Worm (Caenorhabditis elegans) whole organism, L4 larva: ENCODE results near the gene T08G3.13.
A peak's percentile ranks its signal among the peaks of the same experiment; 100 is the strongest.

Experiments used
- F10B5.3 ChIP-seq: sonication (generic microtip); optimal IDR thresholded peaks from 2 replicates; lab custom pipeline; 2016; ENCODE audit warnings: mild to moderate bottlenecking, missing genetic modification characterization, missing compliant biosample characterization
- T20F7.1 ChIP-seq: fragments of 200-800 bp; sonication (Bioruptor generic); optimal IDR thresholded peaks from 2 replicates; lab custom pipeline; 2018; ENCODE audit warnings: mild to moderate bottlenecking, missing genetic modification characterization, missing compliant biosample characterization
- Y75B8A.6 ChIP-seq: fragments of 200-800 bp; sonication (Bioruptor generic); IDR thresholded peaks from 2 replicates; pipeline ENCODE4 v1.3.6; 2022; ENCODE audit warnings: missing genetic modification reagents, missing genetic modification characterization, missing compliant biosample characterization
- ZK337.2 ChIP-seq: fragments of 200-800 bp; sonication (Bioruptor generic); IDR thresholded peaks from 2 replicates; pipeline ENCODE4 v1.3.6; 2022; ENCODE audit warnings: missing genetic modification reagents, missing genetic modification characterization, missing compliant biosample characterization
- ama-1 ChIP-seq: fragments of 150-350 bp; optimal IDR thresholded peaks from 2 replicates; lab custom pipeline; 2014; ENCODE audit warnings: inconsistent platforms, mixed read lengths
- arid-1 ChIP-seq: fragments of 200-800 bp; sonication (Bioruptor generic); conservative IDR thresholded peaks from 2 replicates; pipeline ENCODE4 v1.3.6; 2022; ENCODE audit warnings: missing genetic modification reagents, missing genetic modification characterization, missing compliant biosample characterization
- ceh-28 ChIP-seq: fragments of 150-350 bp; optimal IDR thresholded peaks from 2 replicates; lab custom pipeline; 2014; ENCODE audit warnings: missing biosample characterization, missing genetic modification reagents, missing genetic modification characterization
- ceh-62 ChIP-seq: sonication (generic microtip); optimal IDR thresholded peaks from 2 replicates; lab custom pipeline; 2017; ENCODE audit warnings: missing biosample characterization, missing genetic modification characterization
- ceh-82 ChIP-seq: sonication (generic microtip); optimal IDR thresholded peaks from 2 replicates; lab custom pipeline; 2017; ENCODE audit warnings: missing biosample characterization, missing genetic modification characterization
- ctbp-1 ChIP-seq: fragments of 200-800 bp; sonication (Bioruptor generic); IDR thresholded peaks from 2 replicates; pipeline ENCODE4 v1.3.6; 2022; ENCODE audit warnings: missing genetic modification reagents, missing genetic modification characterization, missing compliant biosample characterization
- daf-19 ChIP-seq: fragments of 200-800 bp; sonication (Bioruptor generic); conservative IDR thresholded peaks from 2 replicates; pipeline ENCODE4 v1.3.6; 2022; ENCODE audit warnings: missing genetic modification characterization, missing compliant biosample characterization
- dmd-8 ChIP-seq: fragments of 200-800 bp; sonication (Bioruptor generic); IDR thresholded peaks from 2 replicates; pipeline ENCODE4 v1.3.6; 2022; ENCODE audit warnings: missing genetic modification characterization, missing compliant biosample characterization
- dmd-9 ChIP-seq: fragments of 200-800 bp; sonication (Bioruptor generic); IDR thresholded peaks from 2 replicates; pipeline ENCODE4 v1.3.6; 2022; ENCODE audit warnings: missing genetic modification reagents, missing genetic modification characterization, missing compliant biosample characterization
- dpl-1 ChIP-seq: fragments of 150-350 bp; optimal IDR thresholded peaks from 2 replicates; lab custom pipeline; 2014; ENCODE audit warnings: missing biosample characterization, missing genetic modification reagents, missing genetic modification characterization
- duxl-1 ChIP-seq: sonication (generic microtip); optimal IDR thresholded peaks from 2 replicates; lab custom pipeline; 2016; ENCODE audit warnings: mild to moderate bottlenecking, missing genetic modification characterization, moderate library complexity, missing compliant biosample characterization; ENCODE audit not compliant: poor library complexity
- egl-27 ChIP-seq: sonication (generic microtip); optimal IDR thresholded peaks from 3 replicates; lab custom pipeline; 2017; ENCODE audit warnings: missing biosample characterization, missing genetic modification reagents, missing genetic modification characterization
- fos-1 ChIP-seq: fragments of 150-350 bp; optimal IDR thresholded peaks from 2 replicates; lab custom pipeline; 2014; ENCODE audit warnings: missing biosample characterization, missing genetic modification characterization
- hif-1 ChIP-seq, 2 experiments: sonication (generic microtip); optimal IDR thresholded peaks; 2 replicates each; lab custom pipeline; 2016 to 2017; ENCODE audit warnings: missing compliant biosample characterization in 2 of 2, missing genetic modification characterization in 2 of 2, missing genetic modification reagents in 2 of 2, missing genotype in 2 of 2, mild to moderate bottlenecking in 1 of 2
- hmg-1.1 ChIP-seq: fragments of 200-800 bp; sonication (Bioruptor generic); IDR thresholded peaks from 2 replicates; pipeline ENCODE4 v1.3.6; 2022; ENCODE audit warnings: missing genetic modification reagents, missing genetic modification characterization, missing compliant biosample characterization
- lin-13 ChIP-seq: fragments of 150-350 bp; optimal IDR thresholded peaks from 2 replicates; lab custom pipeline; 2014; ENCODE audit warnings: missing biosample characterization, missing genetic modification reagents, missing genetic modification characterization
- lin-38 ChIP-seq: fragments of 200-800 bp; sonication (Bioruptor generic); IDR thresholded peaks from 2 replicates; pipeline ENCODE4 v1.3.6; 2022; ENCODE audit warnings: missing genetic modification reagents, missing genetic modification characterization, missing compliant biosample characterization
- lir-3 ChIP-seq: sonication (generic microtip); optimal IDR thresholded peaks from 2 replicates; lab custom pipeline; 2016; ENCODE audit warnings: mild to moderate bottlenecking, missing genetic modification characterization, missing compliant biosample characterization
- lsy-2 ChIP-seq, 2 experiments: fragments of 150-350 bp in 1 of 2; sonication (generic microtip) in 1 of 2; optimal IDR thresholded peaks; 2 replicates each; lab custom pipeline; 2014 to 2017; ENCODE audit warnings: missing biosample characterization in 2 of 2, missing genetic modification characterization in 2 of 2
- madf-5 ChIP-seq, 2 experiments: fragments of 200-800 bp; sonication (Bioruptor generic); IDR thresholded peaks; 2 replicates each; pipeline ENCODE4 v1.3.6; 2022; ENCODE audit warnings: missing compliant biosample characterization in 2 of 2, missing genetic modification characterization in 2 of 2
- madf-9 ChIP-seq: fragments of 200-800 bp; sonication (Bioruptor generic); conservative IDR thresholded peaks from 2 replicates; pipeline ENCODE4 v1.3.6; 2022; ENCODE audit warnings: missing genetic modification reagents, missing genetic modification characterization, missing compliant biosample characterization
- mdl-1 ChIP-seq, 2 experiments: fragments of 150-350 bp in 1 of 2; sonication (generic microtip) in 1 of 2; optimal IDR thresholded peaks; 2 replicates each; lab custom pipeline; 2014 to 2017; ENCODE audit warnings: missing biosample characterization in 2 of 2, missing genetic modification characterization in 2 of 2
- mdt-29 ChIP-seq: fragments of 200-800 bp; sonication (Bioruptor generic); IDR thresholded peaks from 2 replicates; pipeline ENCODE4 v1.3.6; 2022; ENCODE audit warnings: missing genetic modification reagents, missing genetic modification characterization, missing compliant biosample characterization
- mes-2 ChIP-seq: sonication (generic microtip); optimal IDR thresholded peaks from 2 replicates; lab custom pipeline; 2016; ENCODE audit warnings: missing genotype, mild to moderate bottlenecking, missing genetic modification characterization, missing compliant biosample characterization; ENCODE audit not compliant: poor library complexity, severe bottlenecking
- nhr-10 ChIP-seq: fragments of 150-350 bp; optimal IDR thresholded peaks from 2 replicates; lab custom pipeline; 2014; ENCODE audit warnings: missing biosample characterization, missing genetic modification characterization
- nhr-102 ChIP-seq: sonication (generic microtip); optimal IDR thresholded peaks from 2 replicates; lab custom pipeline; 2016; ENCODE audit warnings: mild to moderate bottlenecking, missing genetic modification characterization, moderate library complexity, missing compliant biosample characterization
- nhr-237 ChIP-seq: sonication (generic microtip); optimal IDR thresholded peaks from 2 replicates; lab custom pipeline; 2017; ENCODE audit warnings: missing biosample characterization, missing genetic modification characterization
- nhr-41 ChIP-seq: fragments of 200-800 bp; sonication (Bioruptor generic); IDR thresholded peaks from 2 replicates; pipeline ENCODE4 v1.3.6; 2022; ENCODE audit warnings: missing genetic modification reagents, missing genetic modification characterization, missing compliant biosample characterization
- nhr-42 ChIP-seq: fragments of 200-800 bp; sonication (Bioruptor generic); IDR thresholded peaks from 2 replicates; pipeline ENCODE4 v1.3.6; 2022; ENCODE audit warnings: missing genetic modification characterization, missing compliant biosample characterization
- nhr-48 ChIP-seq: sonication (generic microtip); optimal IDR thresholded peaks from 2 replicates; lab custom pipeline; 2016; ENCODE audit warnings: mild to moderate bottlenecking, missing genetic modification characterization, missing compliant biosample characterization
- nhr-6 ChIP-seq: fragments of 150-350 bp; optimal IDR thresholded peaks from 2 replicates; lab custom pipeline; 2014; ENCODE audit warnings: missing biosample characterization, missing genetic modification characterization
- php-3 ChIP-seq: fragments of 200-800 bp; sonication (Bioruptor generic); IDR thresholded peaks from 2 replicates; pipeline ENCODE4 v1.3.6; 2022; ENCODE audit warnings: missing genetic modification reagents, missing genetic modification characterization, missing compliant biosample characterization
- rbr-2 ChIP-seq: sonication (generic microtip); optimal IDR thresholded peaks from 2 replicates; lab custom pipeline; 2016; ENCODE audit warnings: missing genotype, missing genetic modification characterization, missing compliant biosample characterization
- sdz-12 ChIP-seq: fragments of 200-800 bp; sonication (Bioruptor generic); optimal IDR thresholded peaks from 2 replicates; lab custom pipeline; 2018; ENCODE audit warnings: mild to moderate bottlenecking, missing genetic modification characterization, missing compliant biosample characterization
- skn-1 ChIP-seq: fragments of 150-350 bp; optimal IDR thresholded peaks from 2 replicates; lab custom pipeline; 2014; ENCODE audit warnings: missing biosample characterization, missing genetic modification characterization
- snpc-1.2 ChIP-seq: fragments of 200-800 bp; sonication (Bioruptor generic); IDR thresholded peaks from 2 replicates; pipeline ENCODE4 v1.3.6; 2022; ENCODE audit warnings: missing genetic modification reagents, missing genetic modification characterization, missing compliant biosample characterization
- tag-97 ChIP-seq: fragments of 200-800 bp; sonication (Bioruptor generic); IDR thresholded peaks from 2 replicates; pipeline ENCODE4 v1.3.6; 2022; ENCODE audit warnings: missing genetic modification characterization, missing compliant biosample characterization
- tra-1 ChIP-seq: fragments of 200-800 bp; sonication (Bioruptor generic); IDR thresholded peaks from 2 replicates; pipeline ENCODE4 v1.3.6; 2022; ENCODE audit warnings: missing genetic modification reagents, missing genetic modification characterization, missing compliant biosample characterization
- unc-62 ChIP-seq, 3 experiments: fragments of 150-350 bp in 1 of 3; sonication (generic microtip); optimal IDR thresholded peaks in 2 of 3; peaks in 1 of 3; 1 replicate in 1 of 3; 2 replicates in 2 of 3; lab custom pipeline; 2014 to 2017; ENCODE audit warnings: missing biosample characterization in 3 of 3, missing genetic modification characterization in 3 of 3, missing genetic modification reagents in 3 of 3, missing genotype in 1 of 3
- vab-7 ChIP-seq: fragments of 200-800 bp; sonication (Bioruptor generic); IDR thresholded peaks from 2 replicates; pipeline ENCODE4 v1.3.6; 2022; ENCODE audit warnings: missing genetic modification reagents, missing genetic modification characterization, missing compliant biosample characterization
- zag-1 ChIP-seq: fragments of 150-350 bp; optimal IDR thresholded peaks from 2 replicates; lab custom pipeline; 2014; ENCODE audit warnings: missing biosample characterization, missing genetic modification characterization
- zip-11 ChIP-seq: fragments of 200-800 bp; sonication (Bioruptor generic); IDR thresholded peaks from 2 replicates; pipeline ENCODE4 v1.3.6; 2022; ENCODE audit warnings: missing genetic modification characterization, missing compliant biosample characterization
- zip-2 ChIP-seq: fragments of 150-350 bp; optimal IDR thresholded peaks from 2 replicates; lab custom pipeline; 2014; ENCODE audit warnings: missing biosample characterization, missing genetic modification characterization

Gene T08G3.13

DNA sequence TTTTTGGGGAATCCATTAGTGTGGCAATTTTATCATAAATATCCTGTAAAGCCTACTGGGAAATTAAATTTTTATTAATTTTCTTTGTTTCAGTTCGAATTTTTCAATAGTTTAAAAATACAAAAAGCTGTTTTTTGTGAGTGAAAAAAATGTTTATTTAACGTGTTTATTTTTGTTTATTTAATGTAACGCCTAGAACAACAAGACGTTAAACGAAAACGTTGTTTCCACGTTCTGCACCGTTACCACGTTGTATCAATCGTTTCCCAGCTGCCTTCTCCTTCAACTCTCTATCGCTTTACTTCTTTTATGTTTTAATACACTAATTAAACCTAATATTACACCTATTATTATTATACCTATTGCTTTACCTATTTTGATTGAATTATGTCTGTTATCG, at the start of gene T08G3.13:
Gene T08G3.13, plus strand, starts transcription at position 301 of the 400 bp plus-strand sequence.
- no peak for TF ChIP-seq nhr-41 (GFP tag; lab: Robert Waterston, UW)
- no peak for TF ChIP-seq php-3 (GFP tag; lab: Robert Waterston, UW)
- TF ChIP-seq ceh-28 (tag; lab: Kevin White, UChicago): no peak
- no peak for TF ChIP-seq skn-1 (tag; lab: Kevin White, UChicago)
- TF ChIP-seq mdl-1 (tag; optimal IDR thresholded peaks at IDR 0.05; lab: Kevin White, UChicago): no peak
- TF ChIP-seq rbr-2 (tag; lab: Kevin White, UChicago): no peak
- no peak for TF ChIP-seq daf-19
- TF ChIP-seq tag-97 (GFP tag; lab: Robert Waterston, UW): no peak
- TF ChIP-seq ZK337.2 (GFP tag; lab: Robert Waterston, UW): no peak
- TF ChIP-seq arid-1 (GFP tag; lab: Robert Waterston, UW): no peak
- no peak for TF ChIP-seq lsy-2 (tag; optimal IDR thresholded peaks at IDR 0.05; lab: Kevin White, UChicago)
- TF ChIP-seq nhr-10 (tag; lab: Kevin White, UChicago): no peak
- no peak for TF ChIP-seq mes-2 (tag; lab: Kevin White, UChicago)
- no peak for TF ChIP-seq dmd-8 (GFP tag; lab: Robert Waterston, UW)
- TF ChIP-seq fos-1 (tag; lab: Kevin White, UChicago): no peak
- TF ChIP-seq sdz-12 (GFP tag; lab: Kevin White, UChicago): no peak

DNA sequence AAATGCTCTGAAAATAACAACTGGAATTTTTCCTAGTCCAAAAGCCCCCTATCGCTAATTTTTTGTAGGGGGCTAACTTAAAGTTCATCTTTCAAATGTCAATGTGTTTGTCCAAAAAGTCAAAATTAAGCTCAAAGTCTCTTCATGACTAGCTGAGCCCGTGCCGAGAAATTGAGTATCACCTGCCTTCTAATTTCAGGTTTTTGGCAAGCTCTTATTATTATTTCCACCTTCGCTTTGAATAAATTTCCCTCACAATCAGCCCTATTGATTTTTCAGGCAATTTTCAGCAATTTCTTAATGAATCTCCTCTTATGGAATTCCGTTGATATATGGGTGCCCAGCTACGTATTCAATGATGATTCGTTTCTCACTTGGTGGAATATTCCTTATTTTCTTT, 48.4 kb upstream of the T08G3.13 start, which contains the start of gene sre-36:
Gene sre-36, plus strand, starts transcription at position 301 of the 400 bp plus-strand sequence.
- TF ChIP-seq rbr-2 (tag; lab: Kevin White, UChicago): no peak
- peak in 1 of 2 experiments; percentile 52 for TF ChIP-seq unc-62 (GFP tag; optimal IDR thresholded peaks at IDR 0.05 in 1 of 2; lab: Kevin White, UChicago)
- no peak for TF ChIP-seq unc-62 (tag; optimal IDR thresholded peaks at IDR 0.05; lab: Kevin White, UChicago)
- TF ChIP-seq zip-11 (GFP tag; lab: Robert Waterston, UW): no peak
- no peak for TF ChIP-seq ctbp-1 (GFP tag; lab: Robert Waterston, UW)
- no peak for TF ChIP-seq lir-3
- TF ChIP-seq, all 104 proteins: peak for 1

DNA sequence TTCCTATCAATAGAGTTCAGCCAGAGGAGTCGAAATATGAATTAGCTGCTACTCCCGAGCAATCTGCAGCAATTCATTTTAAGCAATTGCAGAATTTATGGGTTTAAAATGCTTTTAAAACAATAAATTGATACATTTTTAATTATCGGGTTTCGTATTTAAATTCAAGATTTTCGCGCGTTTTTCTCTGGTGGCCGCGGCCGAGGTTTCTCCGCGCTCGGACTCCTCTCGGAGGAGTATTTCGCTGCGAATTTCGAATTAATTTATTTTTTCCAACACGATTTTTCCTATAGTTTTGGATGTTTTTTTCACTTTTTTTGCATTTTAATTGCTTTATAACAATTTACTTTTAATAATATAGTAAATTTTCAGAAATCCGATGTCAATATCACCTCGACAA, 46.3 kb upstream of the T08G3.13 start, which contains the start of gene F13A7.14:
Gene F13A7.14, plus strand, starts transcription at position 373 of the 400 bp plus-strand sequence.
- TF ChIP-seq dmd-9 (GFP tag; lab: Robert Waterston, UW) (peak; percentile 89), vab-7 (GFP tag; lab: Robert Waterston, UW) (0 out of 2 replicates have a peak, but pooled peaks have one; percentile 16), dpl-1 (peak; percentile 99), mdt-29 (GFP tag; lab: Robert Waterston, UW) (0 out of 2 replicates have a peak, but pooled peaks have one; percentile 17), nhr-102 (peak; percentile 77), duxl-1 (tag; lab: Kevin White, UChicago) (peak; percentile 85), nhr-6 (tag; lab: Kevin White, UChicago) (peak; percentile 14), hif-1 (tag; optimal IDR thresholded peaks at IDR 0.05; lab: Kevin White, UChicago) (peak in 1 of 2 experiments; percentile 90), T20F7.1 (GFP tag; lab: Kevin White, UChicago) (no peak), nhr-48 (tag; lab: Kevin White, UChicago) (peak; percentile 17), lsy-2 (tag; optimal IDR thresholded peaks at IDR 0.05; lab: Kevin White, UChicago) (peak in 1 of 2 experiments; percentile 87), zip-2 (tag; lab: Kevin White, UChicago) (no peak), lin-13 (GFP tag; lab: Kevin White, UChicago) (peak; percentile 33), ceh-62 (no peak), snpc-1.2 (0 out of 2 replicates have a peak, but pooled peaks have one; percentile 32), madf-5 (GFP tag; IDR thresholded peaks at IDR 0.05; lab: Robert Waterston, UW) (peak in 1 of 2 experiments; percentile 76; a peak in 1 of 4 replicates), ceh-82 (tag; lab: Kevin White, UChicago) (no peak), ZK337.2 (GFP tag; lab: Robert Waterston, UW) (peak; percentile 95), Y75B8A.6 (GFP tag; lab: Robert Waterston, UW) (no peak), F10B5.3 (tag; lab: Kevin White, UChicago) (no peak), nhr-42 (peak; percentile 38; the same call in 1 of the 2 replicates), ama-1 (lab: Kevin White, UChicago) (no peak), zag-1 (tag; lab: Kevin White, UChicago) (no peak), lin-38 (GFP tag; lab: Robert Waterston, UW) (peak; percentile 73), tra-1 (GFP tag; lab: Robert Waterston, UW) (peak; percentile 59; the same call in 1 of the 2 replicates), egl-27 (no peak), hmg-1.1 (GFP tag; lab: Robert Waterston, UW) (peak; percentile 59), nhr-237 (tag; lab: Kevin White, UChicago) (no peak), madf-9 (GFP tag; lab: Robert Waterston, UW) (peak; percentile 71)
